Fruit fly (Drosophila melanogaster): Measurements from ENCODE around the gene CG4440.
A peak's percentile ranks its signal among the peaks of the same experiment; 100 is the strongest.

CG4440 gene

dm6 chr2L:16299466-16300311, 30.0 kb upstream of the CG4440 start, which contains the start of the genes heix and CG17328 (continued):
- peak; percentile 54 for TF ChIP-seq CG4404 (GFP tag; IDR thresholded peaks at IDR 0.05)
- peak; percentile 34; the same call in 1 of the 3 replicates for TF ChIP-seq CG7357 (GFP tag; IDR thresholded peaks at IDR 0.05)
- peak; percentile 57 for TF ChIP-seq schlank (tag; optimal IDR thresholded peaks at IDR 0.05)
- TF ChIP-seq gro (GFP tag; optimal IDR thresholded peaks at IDR 0.05) = peak; percentile 31
- peak; percentile 46 for TF ChIP-seq stwl (tag; optimal IDR thresholded peaks at IDR 0.05)
- no peak for TF ChIP-seq wek (GFP tag; optimal IDR thresholded peaks at IDR 0.05)
- TF ChIP-seq CG6654 (GFP tag; optimal IDR thresholded peaks at IDR 0.05) = no peak
- peak; percentile 41 for TF ChIP-seq HHEX (GFP tag; optimal IDR thresholded peaks at IDR 0.05)
- TF ChIP-seq chm (GFP tag; IDR thresholded peaks at IDR 0.05) = peak; percentile 28; the same call in 1 of the 2 replicates
- TF ChIP-seq Med (GFP tag) = peak; percentile 93
- no peak for TF ChIP-seq da (GFP tag; optimal IDR thresholded peaks at IDR 0.05)
- TF ChIP-seq Atf-2 (GFP tag; optimal IDR thresholded peaks at IDR 0.05) = peak; percentile 77
- no peak for TF ChIP-seq lab (GFP tag; optimal IDR thresholded peaks at IDR 0.05)
- peak; percentile 76 for TF ChIP-seq Hsf (GFP tag; optimal IDR thresholded peaks at IDR 0.05)
- TF ChIP-seq cad (GFP tag; optimal IDR thresholded peaks at IDR 0.05) = no peak
- TF ChIP-seq Nf-YB (GFP tag; optimal IDR thresholded peaks at IDR 0.05) = peak; percentile 43
- TF ChIP-seq CG30403 (GFP tag; optimal IDR thresholded peaks at IDR 0.05) = peak; percentile 88
- peak; percentile 70; the same call in 1 of the 2 replicates for TF ChIP-seq CG10366 (GFP tag; IDR thresholded peaks at IDR 0.05)
- TF ChIP-seq danr (GFP tag; IDR thresholded peaks at IDR 0.05) = 0 out of 2 replicates have a peak, but pooled peaks have one; percentile 18
- TF ChIP-seq Atf6 (GFP tag; IDR thresholded peaks at IDR 0.05) = peak; percentile 43; the same call in 1 of the 2 replicates
- TF ChIP-seq Drgx (GFP tag; IDR thresholded peaks at IDR 0.05) = 0 out of 2 replicates have a peak, but pooled peaks have one; percentile 20
- TF ChIP-seq Dp (GFP tag; optimal IDR thresholded peaks at IDR 0.05) = peak; percentile 21
- TF ChIP-seq Ets97D (GFP tag; optimal IDR thresholded peaks at IDR 0.05) = peak; percentile 74
- peak; percentile 74 for TF ChIP-seq CG2712 (tag; optimal IDR thresholded peaks at IDR 0.05)
- TF ChIP-seq CG12744 (GFP tag; optimal IDR thresholded peaks at IDR 0.05) = peak; percentile 35
- peak; percentile 70; the same call in 2 of the 3 replicates for TF ChIP-seq H15 (GFP tag; IDR thresholded peaks at IDR 0.05)
- TF ChIP-seq ewg (GFP tag; optimal IDR thresholded peaks at IDR 0.05) = peak; percentile 48
- TF ChIP-seq yki (optimal IDR thresholded peaks at IDR 0.05) = no peak
- TF ChIP-seq Ssrp (tag; optimal IDR thresholded peaks at IDR 0.05) = peak; percentile 66
- no peak for TF ChIP-seq cas (GFP tag; IDR thresholded peaks at IDR 0.05)
- TF ChIP-seq wor (GFP tag; IDR thresholded peaks at IDR 0.05) = peak; percentile 41; the same call in 1 of the 2 replicates
- no peak for TF ChIP-seq usp (GFP tag; optimal IDR thresholded peaks at IDR 0.05)
- no peak for TF ChIP-seq Kr (GFP tag; optimal IDR thresholded peaks at IDR 0.05)
- TF ChIP-seq Ets65A (GFP tag) = no peak
- TF ChIP-seq CG2116 (GFP tag; optimal IDR thresholded peaks at IDR 0.05) = peak; percentile 75
- TF ChIP-seq CG1603 (tag; optimal IDR thresholded peaks at IDR 0.05) = peak; percentile 63
- TF ChIP-seq az2 (GFP tag; optimal IDR thresholded peaks at IDR 0.05) = peak; percentile 78
- TF ChIP-seq CG11560 (tag; IDR thresholded peaks at IDR 0.05) = no peak; the same call in 2 of the 3 replicates
- TF ChIP-seq fu2 (GFP tag; optimal IDR thresholded peaks at IDR 0.05) = peak; percentile 45
- TF ChIP-seq p53 (GFP tag; optimal IDR thresholded peaks at IDR 0.05) = no peak
- peak; percentile 36 for TF ChIP-seq CG33557 (GFP tag; optimal IDR thresholded peaks at IDR 0.05)
- TF ChIP-seq Trl (optimal IDR thresholded peaks at IDR 0.05) = peak; percentile 88 to 89
- peak; percentile 48 for TF ChIP-seq Trl (GFP tag; optimal IDR thresholded peaks at IDR 0.05)
- TF ChIP-seq tup (GFP tag; optimal IDR thresholded peaks at IDR 0.05) = peak; percentile 18
- TF ChIP-seq CG8944 (GFP tag; optimal IDR thresholded peaks at IDR 0.05) = peak; percentile 57
- peak; percentile 43 for TF ChIP-seq CG8388 (GFP tag; optimal IDR thresholded peaks at IDR 0.05)
- peak; percentile 6 for TF ChIP-seq CG31388 (GFP tag; optimal IDR thresholded peaks at IDR 0.05)
- TF ChIP-seq CkIIα-i1 (GFP tag; IDR thresholded peaks at IDR 0.05) = no peak
- TF ChIP-seq CG15479 (GFP tag; optimal IDR thresholded peaks at IDR 0.05) = peak; percentile 73
- no peak for TF ChIP-seq fru (optimal IDR thresholded peaks at IDR 0.05)
